Fruit fly (Drosophila melanogaster): ENCODE measurements around the gene CASK.

Gene CASK

DNA sequence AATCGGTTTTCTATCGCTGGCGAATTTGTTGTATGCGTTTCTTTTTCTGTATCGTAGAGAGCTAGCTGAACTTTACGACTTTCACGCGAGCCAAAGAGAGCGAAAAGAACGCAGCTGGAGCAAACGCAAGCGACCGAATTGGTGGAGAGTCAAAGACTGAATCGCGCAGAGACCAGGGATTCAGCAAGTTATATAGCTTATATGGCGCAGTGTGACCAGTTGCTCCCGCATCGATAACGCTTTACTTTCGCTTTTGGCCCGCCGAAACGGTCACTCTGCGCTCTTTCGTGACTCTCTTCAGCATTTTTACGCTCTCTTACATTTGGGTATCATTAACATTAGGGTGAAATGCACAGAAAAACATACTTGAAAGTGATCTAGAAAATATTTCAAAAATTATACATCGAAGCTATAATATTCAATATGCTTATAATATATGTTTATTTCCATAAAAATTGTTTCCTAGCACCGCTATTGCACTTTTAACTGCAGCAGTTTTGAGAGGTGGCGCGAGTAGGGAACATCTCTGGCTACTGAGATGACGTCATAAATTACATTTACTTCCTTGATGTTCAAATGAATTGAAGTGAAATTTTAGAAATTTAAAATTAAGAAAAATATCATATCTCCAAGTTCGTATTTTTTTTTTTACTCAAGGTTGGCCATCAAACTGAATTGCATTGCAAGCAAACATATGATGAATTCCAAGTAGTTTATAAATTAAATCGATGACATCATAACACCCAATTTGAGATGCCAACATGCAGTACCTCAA lies 33.8 kb upstream of the CASK start, which contains the start of gene glec (continued):
- TF ChIP-seq Dif (GFP tag; optimal IDR thresholded peaks at IDR 0.05; ENCODE audit: partially characterized antibody) (peak; percentile 28), Dfd (GFP tag; optimal IDR thresholded peaks at IDR 0.05) (no peak), jim (GFP tag; optimal IDR thresholded peaks at IDR 0.05) (peak; percentile 82), sv (GFP tag; optimal IDR thresholded peaks at IDR 0.05) (peak; percentile 61), dl (GFP tag; optimal IDR thresholded peaks at IDR 0.05; ENCODE audit: insufficient read depth in 1 of 2, partially characterized antibody in 2 of 2) (no peak), brk (GFP tag; optimal IDR thresholded peaks at IDR 0.05) (peak; percentile 54), Abd-B (GFP tag; optimal IDR thresholded peaks at IDR 0.05) (no peak)

dm6 chr3R:21855469-21855826 lies 33.0 kb upstream of the CASK start:
- TF ChIP-seq dmrt93B (GFP tag; optimal IDR thresholded peaks at IDR 0.05) (no peak), Myc (optimal IDR thresholded peaks at IDR 0.05) (no peak), jim (GFP tag; optimal IDR thresholded peaks at IDR 0.05) (no peak), tai (GFP tag; optimal IDR thresholded peaks at IDR 0.05) (no peak), rgr (GFP tag; optimal IDR thresholded peaks at IDR 0.05) (no peak), foxo (GFP tag; optimal IDR thresholded peaks at IDR 0.05) (no peak), pan (optimal IDR thresholded peaks at IDR 0.05) (no peak), Jra (GFP tag; optimal IDR thresholded peaks at IDR 0.05) (no peak), CG32264 (GFP tag; optimal IDR thresholded peaks at IDR 0.05) (no peak), ey (GFP tag; optimal IDR thresholded peaks at IDR 0.05) (no peak), brk (GFP tag; optimal IDR thresholded peaks at IDR 0.05) (no peak), Hr78 (GFP tag; optimal IDR thresholded peaks at IDR 0.05) (no peak), OdsH (GFP tag; optimal IDR thresholded peaks at IDR 0.05) (no peak), usp (GFP tag; optimal IDR thresholded peaks at IDR 0.05) (no peak), HLH106 (tag; optimal IDR thresholded peaks at IDR 0.05) (no peak), Dif (GFP tag; optimal IDR thresholded peaks at IDR 0.05; ENCODE audit: partially characterized antibody) (no peak)

DNA sequence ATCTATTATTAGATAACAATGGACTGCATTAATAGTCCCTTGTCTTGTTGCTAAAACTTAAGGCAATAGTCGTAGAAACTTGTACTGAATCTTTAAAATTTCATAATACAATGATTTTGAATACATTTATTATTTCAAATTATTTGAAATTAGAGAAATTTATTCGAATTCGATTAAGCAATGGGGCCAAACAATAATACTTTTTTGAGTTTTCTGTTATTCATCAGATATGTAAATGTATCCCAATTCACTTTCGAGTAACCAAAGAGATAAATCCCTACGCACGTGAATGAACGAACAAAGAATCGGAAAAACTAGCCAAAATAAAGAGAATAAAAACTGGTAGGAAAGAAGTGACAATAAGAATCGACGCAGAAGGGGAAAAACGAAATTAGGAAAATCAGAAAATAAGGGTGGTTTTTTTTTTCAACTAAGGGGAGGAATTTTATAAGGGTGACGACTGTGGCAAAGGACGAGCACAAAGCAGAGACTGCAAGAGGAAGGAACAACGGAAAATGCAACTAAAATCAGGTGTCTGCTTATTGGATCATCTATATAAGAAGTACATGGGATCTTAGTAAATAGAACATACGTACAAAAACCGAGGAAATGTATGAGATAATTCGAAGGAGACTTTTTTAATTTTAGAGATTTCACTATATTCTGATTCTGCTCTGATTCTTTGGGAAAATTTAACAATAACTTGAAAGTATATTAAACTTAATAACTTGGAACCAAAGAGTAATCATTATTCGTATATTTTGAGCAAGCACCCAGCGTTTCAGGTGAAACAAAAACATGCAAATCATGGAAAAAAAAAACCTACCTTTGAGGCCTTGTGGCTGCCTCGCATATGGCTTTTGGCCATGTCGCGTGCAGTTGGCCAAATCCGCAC lies 32.3 kb upstream of the CASK start:
- peak; percentile 37 for TF ChIP-seq psq (GFP tag; optimal IDR thresholded peaks at IDR 0.05)
- TF ChIP-seq Mio (GFP tag; optimal IDR thresholded peaks at IDR 0.05) = no peak

dm6 chr3R:21853618-21854573 lies 31.4 kb upstream of the CASK start:
- TF ChIP-seq rgr (GFP tag; optimal IDR thresholded peaks at IDR 0.05) (peak; percentile 24), lola (GFP tag; optimal IDR thresholded peaks at IDR 0.05) (no peak), dsf (GFP tag; optimal IDR thresholded peaks at IDR 0.05; ENCODE audit: borderline replicate concordance) (no peak), Dif (GFP tag; optimal IDR thresholded peaks at IDR 0.05; ENCODE audit: partially characterized antibody) (peak; percentile 94), GATAd (GFP tag; optimal IDR thresholded peaks at IDR 0.05) (no peak), HLH106 (tag; optimal IDR thresholded peaks at IDR 0.05) (no peak), dl (GFP tag; optimal IDR thresholded peaks at IDR 0.05; ENCODE audit: insufficient read depth in 1 of 2, partially characterized antibody in 2 of 2) (peak; percentile 87 to 88), br (GFP tag; optimal IDR thresholded peaks at IDR 0.05) (peak; percentile 10), Hr83 (GFP tag; optimal IDR thresholded peaks at IDR 0.05; ENCODE audit: poor library complexity, severe bottlenecking) (peak; percentile 91), Dfd (GFP tag; optimal IDR thresholded peaks at IDR 0.05) (no peak), tai (GFP tag; optimal IDR thresholded peaks at IDR 0.05) (no peak), Hr78 (GFP tag; optimal IDR thresholded peaks at IDR 0.05) (no peak), jim (GFP tag; optimal IDR thresholded peaks at IDR 0.05) (peak; percentile 56), sage (GFP tag; optimal IDR thresholded peaks at IDR 0.05) (peak; percentile 76), Myc (optimal IDR thresholded peaks at IDR 0.05) (no peak), sv (GFP tag; optimal IDR thresholded peaks at IDR 0.05) (no peak), brk (GFP tag; optimal IDR thresholded peaks at IDR 0.05) (peak; percentile 86), foxo (GFP tag; optimal IDR thresholded peaks at IDR 0.05) (peak; percentile 31 to 64), Abd-B (GFP tag; optimal IDR thresholded peaks at IDR 0.05) (no peak), OdsH (GFP tag; optimal IDR thresholded peaks at IDR 0.05) (no peak), CrebA (GFP tag; optimal IDR thresholded peaks at IDR 0.05; ENCODE audit: borderline replicate concordance) (peak; percentile 93), fru (GFP tag; optimal IDR thresholded peaks at IDR 0.05) (peak; percentile 41), CG32264 (GFP tag; optimal IDR thresholded peaks at IDR 0.05) (peak; percentile 15), Hnf4 (GFP tag; optimal IDR thresholded peaks at IDR 0.05) (peak; percentile 1), CG9705 (GFP tag; optimal IDR thresholded peaks at IDR 0.05) (no peak), Rel (GFP tag; optimal IDR thresholded peaks at IDR 0.05) (peak; percentile 91), Rel (tag; optimal IDR thresholded peaks at IDR 0.05) (no peak), dmrt93B (GFP tag; optimal IDR thresholded peaks at IDR 0.05) (no peak), usp (GFP tag; optimal IDR thresholded peaks at IDR 0.05) (no peak), Vsx2 (GFP tag; optimal IDR thresholded peaks at IDR 0.05; ENCODE audit: partially characterized antibody) (peak; percentile 75), woc (GFP tag; optimal IDR thresholded peaks at IDR 0.05) (peak; percentile 38), ey (GFP tag; optimal IDR thresholded peaks at IDR 0.05) (no peak), psq (GFP tag; optimal IDR thresholded peaks at IDR 0.05) (peak; percentile 84)

All from whole organism, wandering third instar larva.